2 fruit fly cellular contexts compared by ENCODE assay signal in the genomic region with DNA sequence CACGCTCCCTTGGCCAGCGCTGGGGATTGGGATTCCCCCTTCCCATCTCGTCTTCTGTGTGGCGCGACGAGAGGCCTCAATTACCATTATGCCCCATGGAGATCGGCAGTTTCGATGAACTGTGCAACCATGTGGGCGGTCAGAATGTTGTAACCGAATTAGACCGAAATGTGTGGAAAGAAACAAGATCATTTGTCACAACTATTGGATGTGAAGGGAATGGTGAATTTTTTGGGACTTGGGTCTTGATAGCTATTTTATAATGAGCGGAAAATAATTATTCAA.
TF ChIP-seq lines count a peak whose summit lies in the region.

No protein-coding gene starts in this region.

- no peak for TF ChIP-seq CTCF in whole organism, embryonic (GFP tag; optimal IDR thresholded peaks at IDR 0.05; lab: Kevin White, UChicago)

TF ChIP-seq in whole organism, embryonic, 481 proteins besides CTCF, POLR2A, EP300 and RAD21:
- TF ChIP-seq onecut (GFP tag; IDR thresholded peaks at IDR 0.05; lab: Robert Waterston, UW), result no peak
- TF ChIP-seq CG14667 (GFP tag; IDR thresholded peaks at IDR 0.05; lab: Robert Waterston, UW), result no peak
- peak; percentile 74; the same call in 2 of the 3 replicates for TF ChIP-seq sr (GFP tag; IDR thresholded peaks at IDR 0.05; lab: Robert Waterston, UW)
- TF ChIP-seq so (GFP tag; IDR thresholded peaks at IDR 0.05; lab: Robert Waterston, UW), result no peak
- no peak for TF ChIP-seq cato (GFP tag; optimal IDR thresholded peaks at IDR 0.05; lab: Kevin White, UChicago; ENCODE audit: borderline replicate concordance)
- TF ChIP-seq Pdp1 (GFP tag; optimal IDR thresholded peaks at IDR 0.05; lab: Kevin White, UChicago), result peak in 1 of 2 experiments; percentile 23
- peak; percentile 63 for TF ChIP-seq kni (GFP tag; optimal IDR thresholded peaks at IDR 0.05; lab: Kevin White, UChicago)
- peak; percentile 91 for TF ChIP-seq HLHmδ (GFP tag; optimal IDR thresholded peaks at IDR 0.05; lab: Kevin White, UChicago)
- TF ChIP-seq pan (optimal IDR thresholded peaks at IDR 0.05; lab: Kevin White, UChicago), result no peak
- TF ChIP-seq pan (GFP tag; optimal IDR thresholded peaks at IDR 0.05 in 1 of 2, IDR thresholded peaks at IDR 0.05 in 1 of 2), result peak in 1 of 2 experiments; percentile 27
- no peak for TF ChIP-seq Fer1 (GFP tag; optimal IDR thresholded peaks at IDR 0.05; lab: Kevin White, UChicago)
- TF ChIP-seq chif (GFP tag; optimal IDR thresholded peaks at IDR 0.05; lab: Kevin White, UChicago), result no peak
- TF ChIP-seq CG32532 (GFP tag; IDR thresholded peaks at IDR 0.05; lab: Robert Waterston, UW), result 0 out of 2 replicates have a peak, but pooled peaks have one; percentile 2

TF ChIP-seq in whole organism, wandering third instar larva, 38 proteins besides CTCF, POLR2A, EP300 and RAD21:
- TF ChIP-seq Rel (GFP tag; optimal IDR thresholded peaks at IDR 0.05; lab: Kevin White, UChicago) (no peak), Rel (tag; optimal IDR thresholded peaks at IDR 0.05; lab: Kevin White, UChicago) (peak; percentile 31), Hnf4 (GFP tag; optimal IDR thresholded peaks at IDR 0.05; lab: Kevin White, UChicago) (no peak)
